Worm (Caenorhabditis elegans) whole organism, young adult: Measurements from ENCODE around the gene F41C6.6.

ENCODE experiments used
- F49E8.2 ChIP-seq: sonication (generic microtip); optimal IDR thresholded peaks from 3 replicates; lab custom pipeline; 2017; ENCODE audit warnings: missing genetic modification characterization, mild to moderate bottlenecking, missing compliant biosample characterization, antibody characterized with exemption, moderate library complexity; ENCODE audit not compliant: insufficient read depth
- Y53F4B.3 ChIP-seq: fragments of 200-800 bp; sonication (Bioruptor generic); IDR thresholded peaks from 2 replicates; pipeline ENCODE4 v1.3.6; 2022; ENCODE audit warnings: missing genetic modification reagents, missing genetic modification characterization, missing compliant biosample characterization
- cebp-2 ChIP-seq: fragments of 200-800 bp; sonication (Bioruptor generic); IDR thresholded peaks from 2 replicates; pipeline ENCODE4 v1.3.6; 2022; ENCODE audit warnings: missing genetic modification characterization, missing compliant biosample characterization
- dpl-1 ChIP-seq: fragments of 150-350 bp; optimal IDR thresholded peaks from 2 replicates; lab custom pipeline; 2014; ENCODE audit warnings: missing biosample characterization, missing genetic modification reagents, missing genetic modification characterization
- him-1 ChIP-seq: sonication (generic microtip); optimal IDR thresholded peaks from 2 replicates; lab custom pipeline; 2016; ENCODE audit warnings: missing genotype, missing genetic modification reagents, missing genetic modification characterization, missing compliant biosample characterization
- let-607 ChIP-seq, 2 experiments: fragments of 200-800 bp in 1 of 2; sonication (Bioruptor generic) in 1 of 2; sonication (generic microtip) in 1 of 2; optimal IDR thresholded peaks; 2 replicates each; lab custom pipeline; 2016 to 2018; ENCODE audit warnings: mild to moderate bottlenecking in 2 of 2, missing compliant biosample characterization in 2 of 2, missing genetic modification characterization in 2 of 2, moderate library complexity in 2 of 2, missing genotype in 1 of 2
- unc-62 ChIP-seq: fragments of 150-350 bp; optimal IDR thresholded peaks from 2 replicates; lab custom pipeline; 2014; ENCODE audit warnings: missing biosample characterization, missing genetic modification reagents, missing genetic modification characterization

DNA sequence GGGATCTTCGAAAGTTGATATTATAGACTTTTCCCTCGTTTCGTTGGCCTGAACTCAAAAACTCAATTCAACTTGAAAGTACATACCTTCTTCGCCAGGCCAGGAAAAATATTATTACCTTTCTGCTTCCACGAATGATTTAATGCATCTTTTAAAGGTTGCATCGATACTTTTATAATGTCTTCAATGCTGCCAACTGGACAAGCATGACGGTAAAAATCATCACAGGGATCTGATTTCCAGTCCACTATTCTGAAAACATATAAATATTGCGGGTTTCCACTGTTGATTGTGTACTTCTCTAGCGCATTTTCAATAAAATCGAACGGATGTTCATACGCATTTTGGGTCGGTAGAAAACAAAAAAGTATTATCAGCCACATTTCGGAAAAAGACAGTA is 18.7 kb downstream of the F41C6.6 start, which contains the start of gene nep-4:
- TF ChIP-seq Y53F4B.3 (GFP tag; lab: Robert Waterston, UW) (no peak), dpl-1 (no peak), him-1 (tag; lab: Kevin White, UChicago) (no peak), unc-62 (GFP tag; lab: Kevin White, UChicago) (no peak), cebp-2 (GFP tag; lab: Robert Waterston, UW) (no peak), F49E8.2 (tag; lab: Kevin White, UChicago) (no peak), let-607 (tag; optimal IDR thresholded peaks at IDR 0.05; lab: Kevin White, UChicago) (no peak)
